Fruit fly (Drosophila melanogaster) whole organism, pupa: ENCODE data around the gene CG31898.

Experiments used
- CG14655 ChIP-seq: fragments of 200-800 bp; sonication (Bioruptor generic); optimal IDR thresholded peaks from 3 replicates; lab custom pipeline; 2017; ENCODE audit warnings: mild to moderate bottlenecking, missing biosample characterization, missing genetic modification reagents, missing genetic modification characterization
- CG32121 ChIP-seq: fragments of 200-800 bp; sonication (Bioruptor generic); IDR thresholded peaks from 2 replicates; pipeline ENCODE4 v1.3.6; 2022; ENCODE audit warnings: missing biosample characterization, missing genetic modification characterization
- CG34367 ChIP-seq: fragments of 200-800 bp; sonication (Bioruptor generic); optimal IDR thresholded peaks from 2 replicates; lab custom pipeline; 2018; ENCODE audit warnings: missing biosample characterization, mild to moderate bottlenecking, missing genetic modification characterization
- CG8301 ChIP-seq: fragments of 200-800 bp; sonication (Bioruptor generic); optimal IDR thresholded peaks from 2 replicates; lab custom pipeline; 2018; ENCODE audit warnings: missing biosample characterization, mild to moderate bottlenecking, missing genetic modification characterization
- CG9948 ChIP-seq: fragments of 200-800 bp; sonication (Bioruptor generic); optimal IDR thresholded peaks from 2 replicates; lab custom pipeline; 2018; ENCODE audit warnings: missing biosample characterization, mild to moderate bottlenecking, missing genetic modification characterization, moderate library complexity
- Snoo ChIP-seq: fragments of 200-800 bp; sonication (Bioruptor generic); optimal IDR thresholded peaks from 3 replicates; lab custom pipeline; 2017; ENCODE audit warnings: missing biosample characterization, mild to moderate bottlenecking, missing genetic modification characterization, inconsistent platforms

DNA sequence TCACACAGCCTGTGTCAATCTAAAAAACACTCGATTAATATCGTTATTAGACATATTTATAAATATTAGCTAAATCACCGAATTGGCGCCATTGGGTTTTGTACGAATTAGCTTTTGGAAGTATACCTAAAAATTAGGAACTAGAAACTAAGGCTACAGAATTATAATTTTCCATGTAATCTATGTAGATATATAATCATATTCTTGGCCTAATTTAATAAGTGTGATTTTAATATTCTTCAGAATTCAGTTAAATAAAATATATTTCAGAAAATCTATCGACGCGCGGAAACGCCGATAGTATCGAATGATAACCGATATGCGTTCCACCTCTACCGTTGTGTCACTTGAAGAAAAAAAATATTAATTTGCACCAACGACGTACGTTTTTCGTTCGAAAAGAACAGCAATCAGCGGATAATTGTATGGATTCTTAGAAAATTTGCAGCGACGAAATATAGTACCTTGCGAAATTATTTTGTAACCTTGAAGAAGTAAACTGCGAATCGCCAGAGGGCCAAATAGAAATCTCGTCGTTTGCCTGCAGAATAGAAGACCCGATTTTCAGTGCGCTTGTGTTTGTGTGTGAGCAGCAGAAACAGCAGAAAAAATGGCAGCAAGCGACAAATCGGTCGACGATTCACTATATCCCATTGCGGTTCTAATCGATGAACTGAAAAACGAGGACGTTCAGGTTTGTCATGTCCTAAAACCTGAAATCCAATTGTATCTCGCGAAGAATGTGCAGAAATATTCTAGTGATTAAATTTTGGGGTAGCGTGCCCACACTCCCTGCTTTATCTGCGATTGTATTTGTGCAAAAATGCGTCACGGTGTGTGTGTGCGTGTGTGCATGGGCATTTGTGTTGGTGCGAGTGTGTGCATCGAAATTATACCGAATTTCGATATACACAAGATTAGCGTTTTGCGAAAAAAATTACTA, 34.2 kb upstream of the CG31898 start, which contains the start of gene Pp2A-29B:
- TF ChIP-seq CG14655 (GFP tag; lab: Kevin White, UChicago) (no peak), CG32121 (GFP tag; lab: Robert Waterston, UW) (no peak), CG8301 (tag; lab: Kevin White, UChicago) (no peak), CG34367 (tag; lab: Kevin White, UChicago) (no peak), CG9948 (no peak), Snoo (tag; lab: Kevin White, UChicago) (no peak)
